Worm (Caenorhabditis elegans) whole organism, L1 larva: Measurements from ENCODE around the gene pals-22.

Source experiments
- ceh-82 ChIP-seq, 3 experiments: fragments of 150-350 bp in 1 of 3; sonication (generic microtip) in 2 of 3; optimal IDR thresholded peaks; 2 replicates each; lab custom pipeline; 2014 to 2017; ENCODE audit warnings: missing biosample characterization in 3 of 3, missing genetic modification characterization in 3 of 3
- fkh-10 ChIP-seq: sonication (generic microtip); optimal IDR thresholded peaks from 2 replicates; lab custom pipeline; 2017; ENCODE audit warnings: missing biosample characterization, missing genetic modification reagents, missing genetic modification characterization
- lsy-2 ChIP-seq, 2 experiments: fragments of 150-350 bp; optimal IDR thresholded peaks; 2 replicates each; lab custom pipeline; 2014; ENCODE audit warnings: missing biosample characterization in 2 of 2, missing genetic modification characterization in 2 of 2
- nhr-28 ChIP-seq: fragments of 150-350 bp; optimal IDR thresholded peaks from 2 replicates; lab custom pipeline; 2014; ENCODE audit warnings: missing biosample characterization, missing genetic modification characterization
- pqm-1 ChIP-seq: sonication (generic microtip); optimal IDR thresholded peaks from 3 replicates; lab custom pipeline; 2017; ENCODE audit warnings: missing biosample characterization, missing genetic modification characterization
- snpc-4 ChIP-seq: fragments of 150-350 bp; optimal IDR thresholded peaks from 2 replicates; lab custom pipeline; 2014; ENCODE audit warnings: missing biosample characterization, missing genetic modification characterization
- sup-37 ChIP-seq: fragments of 200-800 bp; sonication (Bioruptor generic); optimal IDR thresholded peaks from 2 replicates; lab custom pipeline; 2018; ENCODE audit warnings: mild to moderate bottlenecking, missing genetic modification characterization, missing compliant biosample characterization
- tbx-2 ChIP-seq: sonication (generic microtip); optimal IDR thresholded peaks from 2 replicates; lab custom pipeline; 2016; ENCODE audit warnings: missing genetic modification characterization, missing compliant biosample characterization
- unc-62 ChIP-seq: fragments of 150-350 bp; optimal IDR thresholded peaks from 2 replicates; lab custom pipeline; 2014; ENCODE audit warnings: missing biosample characterization, missing genetic modification reagents, missing genetic modification characterization
- unc-86 ChIP-seq: sonication (generic microtip); optimal IDR thresholded peaks from 2 replicates; lab custom pipeline; 2016; ENCODE audit warnings: missing genetic modification characterization, missing compliant biosample characterization

ce11 chrIII:151084-151483 is 18.9 kb downstream of the pals-22 start:
- TF ChIP-seq lsy-2 (tag; optimal IDR thresholded peaks at IDR 0.05; lab: Kevin White, UChicago) (no peak), sup-37 (GFP tag; lab: Kevin White, UChicago) (no peak), fkh-10 (GFP tag; lab: Kevin White, UChicago) (no peak), nhr-28 (tag; lab: Kevin White, UChicago) (no peak), ceh-82 (tag; optimal IDR thresholded peaks at IDR 0.05; lab: Kevin White, UChicago) (no peak), tbx-2 (tag; lab: Kevin White, UChicago) (no peak), snpc-4 (tag; lab: Kevin White, UChicago) (no peak), unc-86 (tag; lab: Kevin White, UChicago) (no peak), unc-62 (no peak), pqm-1 (tag; lab: Kevin White, UChicago) (no peak)
